Fruit fly (Drosophila melanogaster) whole organism, prepupa: ENCODE results near the gene CG6431.

Experiments used
- CG32006 ChIP-seq: fragments of 200-800 bp; sonication (Bioruptor generic); optimal IDR thresholded peaks from 3 replicates; lab custom pipeline; 2017; ENCODE audit warnings: missing biosample characterization, mild to moderate bottlenecking, missing genetic modification characterization
- CG34406 ChIP-seq: fragments of 200-800 bp; sonication (Bioruptor generic); optimal IDR thresholded peaks from 3 replicates; lab custom pipeline; 2016; ENCODE audit warnings: missing biosample characterization, missing genetic modification characterization
- CG6276 ChIP-seq: fragments of 200-800 bp; sonication (Bioruptor generic); optimal IDR thresholded peaks from 2 replicates; lab custom pipeline; 2017; ENCODE audit warnings: missing biosample characterization, mild to moderate bottlenecking, missing genetic modification characterization
- Sox102F ChIP-seq: fragments of 200-800 bp; sonication (Bioruptor generic); optimal IDR thresholded peaks from 2 replicates; lab custom pipeline; 2016; ENCODE audit warnings: missing biosample characterization, mild to moderate bottlenecking, missing genetic modification characterization
- fd85E ChIP-seq: fragments of 200-800 bp; sonication (Bioruptor generic); optimal IDR thresholded peaks from 3 replicates; lab custom pipeline; 2016; ENCODE audit warnings: missing biosample characterization, missing genetic modification characterization

DNA sequence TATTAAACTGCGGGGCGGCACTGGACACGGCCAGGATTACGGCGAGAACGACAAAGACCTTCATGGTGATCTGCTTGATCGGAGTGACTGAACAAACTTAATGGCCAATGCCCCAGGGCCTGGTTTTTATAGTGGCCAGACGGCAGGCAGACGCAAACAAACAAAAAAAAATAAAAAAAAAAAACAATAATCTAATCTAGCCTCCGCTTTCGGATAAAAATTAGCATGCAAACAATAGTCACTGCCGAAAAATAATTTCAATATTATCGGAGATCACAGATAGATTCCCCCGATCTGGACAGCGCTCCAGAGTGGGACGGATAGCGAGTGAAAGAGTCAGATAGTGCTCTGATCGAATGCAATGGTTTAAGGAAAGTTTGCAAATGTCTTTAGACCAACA is 39.7 kb upstream of the CG6431 start, which contains the start of gene CG7299:
- TF ChIP-seq Sox102F (GFP tag; lab: Kevin White, UChicago) = no peak
- no peak for TF ChIP-seq CG34406 (GFP tag; lab: Kevin White, UChicago)
- TF ChIP-seq CG6276 (GFP tag; lab: Kevin White, UChicago) = no peak
- no peak for TF ChIP-seq fd85E
- TF ChIP-seq CG32006 (GFP tag; lab: Kevin White, UChicago) = no peak
